Fruit fly (Drosophila melanogaster) whole organism, embryonic: ENCODE measurements around the gene crc.

Source experiments
- Awh ChIP-seq: fragments of 200-800 bp; sonication (Bioruptor generic); IDR thresholded peaks from 2 replicates; pipeline ENCODE4, ENCODE4 v1.3.6; 2022; ENCODE audit warnings: missing biosample characterization, missing genetic modification characterization
- BEAF-32 ChIP-seq: fragments of 200-800 bp; sonication (Bioruptor generic); optimal IDR thresholded peaks from 3 replicates; lab custom pipeline; 2017; ENCODE audit warnings: missing biosample characterization, missing genetic modification characterization, mild to moderate bottlenecking, moderate library complexity, missing genetic modification reagents
- CG10462 ChIP-seq: fragments of 200-800 bp; sonication (Bioruptor generic); optimal IDR thresholded peaks from 2 replicates; lab custom pipeline; 2016; ENCODE audit warnings: missing biosample characterization, missing genetic modification characterization
- CG12155 ChIP-seq: fragments of 200-800 bp; sonication (Bioruptor generic); optimal IDR thresholded peaks from 3 replicates; lab custom pipeline; 2016; ENCODE audit warnings: missing biosample characterization, missing genetic modification characterization
- CG14050 ChIP-seq: fragments of 200-800 bp; sonication (Bioruptor generic); IDR thresholded peaks from 3 replicates; pipeline ENCODE4 v1.3.6; 2022; ENCODE audit warnings: missing biosample characterization, missing genetic modification characterization
- CG15696 ChIP-seq: fragments of 200-800 bp; sonication (Bioruptor generic); optimal IDR thresholded peaks from 2 replicates; lab custom pipeline; 2019; ENCODE audit warnings: missing biosample characterization, mild to moderate bottlenecking, missing genetic modification characterization, moderate library complexity
- CG17186 ChIP-seq: fragments of 200-800 bp; sonication (Bioruptor generic); optimal IDR thresholded peaks from 3 replicates; lab custom pipeline; 2017; ENCODE audit warnings: missing biosample characterization, missing genetic modification reagents, missing genetic modification characterization
- CG17361 ChIP-seq: fragments of 200-800 bp; sonication (Bioruptor generic); IDR thresholded peaks from 3 replicates; pipeline ENCODE4 v1.3.6; 2022; ENCODE audit warnings: missing biosample characterization, missing genetic modification characterization
- CG2712 ChIP-seq: fragments of 200-800 bp; optimal IDR thresholded peaks from 3 replicates; lab custom pipeline; 2019; ENCODE audit warnings: missing biosample characterization, mild to moderate bottlenecking, missing genetic modification characterization, moderate library complexity
- CG30403 ChIP-seq: fragments of 200-800 bp; sonication (Bioruptor generic); optimal IDR thresholded peaks from 3 replicates; lab custom pipeline; 2016; ENCODE audit warnings: missing biosample characterization, missing genetic modification characterization
- CG32532 ChIP-seq: fragments of 200-800 bp; sonication (Bioruptor generic); IDR thresholded peaks from 2 replicates; pipeline ENCODE4 v1.3.6; 2022; ENCODE audit warnings: missing biosample characterization, missing genetic modification characterization
- CG33213 ChIP-seq: fragments of 200-800 bp; sonication (Bioruptor generic); optimal IDR thresholded peaks from 3 replicates; lab custom pipeline; 2016; ENCODE audit warnings: missing biosample characterization, missing genetic modification characterization
- CG3407 ChIP-seq: fragments of 200-800 bp; sonication (Bioruptor generic); optimal IDR thresholded peaks from 2 replicates; lab custom pipeline; 2018; ENCODE audit warnings: missing biosample characterization, mild to moderate bottlenecking, missing genetic modification characterization
- CG6689 ChIP-seq: fragments of 200-800 bp; sonication (Bioruptor generic); IDR thresholded peaks from 2 replicates; pipeline ENCODE4 v1.3.6; 2022; ENCODE audit warnings: missing biosample characterization, missing genetic modification characterization
- CG6854 ChIP-seq: fragments of 200-800 bp; sonication (Bioruptor generic); optimal IDR thresholded peaks from 3 replicates; lab custom pipeline; 2017; ENCODE audit warnings: missing biosample characterization, mild to moderate bottlenecking, missing genetic modification characterization
- CHES-1-like ChIP-seq: fragments of 200-800 bp; sonication (Bioruptor generic); optimal IDR thresholded peaks from 2 replicates; lab custom pipeline; 2016; ENCODE audit warnings: missing biosample characterization, missing genetic modification characterization
- CTCF ChIP-seq: fragments of 200-800 bp; sonication (Bioruptor generic); optimal IDR thresholded peaks from 2 replicates; lab custom pipeline; 2017; ENCODE audit warnings: missing biosample characterization, mild to moderate bottlenecking, missing genetic modification characterization, moderate library complexity
- CrebB ChIP-seq: fragments of 200-800 bp; sonication (Bioruptor generic); optimal IDR thresholded peaks from 3 replicates; lab custom pipeline; 2018; ENCODE audit warnings: missing biosample characterization, mild to moderate bottlenecking, missing genetic modification characterization
- Doc2 ChIP-seq: fragments of 200-800 bp; sonication (Bioruptor generic); IDR thresholded peaks from 2 replicates; pipeline ENCODE4 v1.3.6; 2022; ENCODE audit warnings: missing biosample characterization, missing genetic modification characterization
- Dp ChIP-seq: fragments of 200-800 bp; sonication (Bioruptor generic); optimal IDR thresholded peaks from 2 replicates; lab custom pipeline; 2018; ENCODE audit warnings: missing biosample characterization, mild to moderate bottlenecking, missing genetic modification characterization, moderate library complexity
- E2f2 ChIP-seq: fragments of 200-800 bp; sonication (Bioruptor generic); IDR thresholded peaks from 2 replicates; pipeline ENCODE4 v1.3.6; 2022; ENCODE audit warnings: missing biosample characterization, missing genetic modification characterization
- Hand ChIP-seq: fragments of 200-800 bp; sonication (Bioruptor generic); optimal IDR thresholded peaks from 2 replicates; lab custom pipeline; 2017; ENCODE audit warnings: mild to moderate bottlenecking, missing biosample characterization, missing genetic modification reagents, missing genetic modification characterization
- HmgZ ChIP-seq: fragments of 200-800 bp; sonication (Bioruptor generic); optimal IDR thresholded peaks from 2 replicates; lab custom pipeline; 2018; ENCODE audit warnings: missing biosample characterization, mild to moderate bottlenecking, missing genetic modification characterization
- Hmx ChIP-seq: fragments of 200-800 bp; sonication (Bioruptor generic); optimal IDR thresholded peaks from 2 replicates; lab custom pipeline; 2016; ENCODE audit warnings: missing biosample characterization, missing genetic modification characterization
- Hr51 ChIP-seq, 2 experiments: fragments of 200-800 bp; sonication (Bioruptor generic); optimal IDR thresholded peaks; 2 replicates in 1 of 2; 3 replicates in 1 of 2; lab custom pipeline; 2016 to 2018; ENCODE audit warnings: missing biosample characterization in 2 of 2, missing genetic modification characterization in 2 of 2, mild to moderate bottlenecking in 1 of 2, moderate library complexity in 1 of 2
- Hsf ChIP-seq: fragments of 200-800 bp; sonication (Bioruptor generic); optimal IDR thresholded peaks from 3 replicates; lab custom pipeline; 2016; ENCODE audit warnings: missing biosample characterization, missing genetic modification characterization
- NC2α ChIP-seq: fragments of 200-800 bp; sonication (Bioruptor generic); optimal IDR thresholded peaks from 2 replicates; lab custom pipeline; 2016; ENCODE audit warnings: missing biosample characterization, missing genetic modification characterization
- NK7.1 ChIP-seq: fragments of 200-800 bp; sonication (Bioruptor generic); optimal IDR thresholded peaks from 3 replicates; lab custom pipeline; 2016; ENCODE audit warnings: missing biosample characterization, missing genetic modification characterization
- Scr ChIP-seq: fragments of 200-800 bp; sonication (Bioruptor generic); IDR thresholded peaks from 2 replicates; pipeline ENCODE4 v1.3.6; 2022; ENCODE audit warnings: missing biosample characterization, missing genetic modification characterization; ENCODE audit not compliant: partially characterized antibody
- Spps ChIP-seq: fragments of 200-800 bp; sonication (Bioruptor generic); optimal IDR thresholded peaks from 2 replicates; lab custom pipeline; 2018; ENCODE audit warnings: missing biosample characterization, mild to moderate bottlenecking, missing genetic modification characterization
- TFAM ChIP-seq: fragments of 200-800 bp; sonication (Bioruptor generic); optimal IDR thresholded peaks from 2 replicates; lab custom pipeline; 2017; ENCODE audit warnings: missing biosample characterization, missing genetic modification characterization, inconsistent platforms
- Vsx1 ChIP-seq: fragments of 200-800 bp; sonication (Bioruptor generic); optimal IDR thresholded peaks from 2 replicates; lab custom pipeline; 2017; ENCODE audit warnings: missing biosample characterization, mild to moderate bottlenecking, missing genetic modification characterization, missing genetic modification reagents
- bbx ChIP-seq: fragments of 200-800 bp; sonication (Bioruptor generic); IDR thresholded peaks from 2 replicates; pipeline ENCODE4 v1.3.6; 2022; ENCODE audit warnings: missing biosample characterization, missing genetic modification characterization; ENCODE audit not compliant: partially characterized antibody
- cato ChIP-seq: fragments of 200-800 bp; sonication (Bioruptor generic); optimal IDR thresholded peaks from 2 replicates; lab custom pipeline; 2016; ENCODE audit warnings: missing biosample characterization, missing genetic modification characterization, borderline replicate concordance
- chif ChIP-seq, 2 experiments: fragments of 200-800 bp; sonication (Bioruptor generic); optimal IDR thresholded peaks; 3 replicates each; lab custom pipeline; 2016; ENCODE audit warnings: missing biosample characterization in 2 of 2, missing genetic modification characterization in 2 of 2
- dati ChIP-seq: fragments of 200-800 bp; sonication (Bioruptor generic); IDR thresholded peaks from 2 replicates; pipeline ENCODE4 v1.3.6; 2022; ENCODE audit warnings: missing biosample characterization, missing genetic modification characterization
- disco-r ChIP-seq: fragments of 200-800 bp; sonication (Bioruptor generic); optimal IDR thresholded peaks from 2 replicates; lab custom pipeline; 2016; ENCODE audit warnings: missing biosample characterization, missing genetic modification characterization
- dm ChIP-seq: fragments of 200-800 bp; sonication (Bioruptor generic); optimal IDR thresholded peaks from 3 replicates; lab custom pipeline; 2016; ENCODE audit warnings: missing biosample characterization, missing genetic modification characterization
- eyg ChIP-seq: fragments of 200-800 bp; sonication (Bioruptor generic); optimal IDR thresholded peaks from 3 replicates; lab custom pipeline; 2016; ENCODE audit warnings: missing biosample characterization, missing genetic modification characterization
- fd64A ChIP-seq: fragments of 200-800 bp; sonication (Bioruptor generic); optimal IDR thresholded peaks from 3 replicates; lab custom pipeline; 2018; ENCODE audit warnings: missing biosample characterization, mild to moderate bottlenecking, missing genetic modification characterization
- fd96Cb ChIP-seq: fragments of 200-800 bp; sonication (Bioruptor generic); optimal IDR thresholded peaks from 2 replicates; lab custom pipeline; 2018; ENCODE audit warnings: missing biosample characterization, mild to moderate bottlenecking, missing genetic modification characterization, moderate library complexity
- insv ChIP-seq, 2 experiments: fragments of 200-800 bp; sonication (Bioruptor generic); optimal IDR thresholded peaks; 3 replicates each; lab custom pipeline; 2016 to 2018; ENCODE audit warnings: missing biosample characterization in 2 of 2, missing genetic modification characterization in 2 of 2
- lab ChIP-seq: fragments of 200-800 bp; sonication (Bioruptor generic); optimal IDR thresholded peaks from 3 replicates; lab custom pipeline; 2017; ENCODE audit warnings: missing biosample characterization, missing genetic modification characterization, mild to moderate bottlenecking, moderate library complexity, missing genetic modification reagents
- lilli ChIP-seq: fragments of 200-800 bp; sonication (Bioruptor generic); optimal IDR thresholded peaks from 3 replicates; lab custom pipeline; 2016; ENCODE audit warnings: missing biosample characterization, missing genetic modification characterization
- luna ChIP-seq: fragments of 200-800 bp; sonication (Bioruptor generic); optimal IDR thresholded peaks from 2 replicates; lab custom pipeline; 2016; ENCODE audit warnings: missing biosample characterization, missing genetic modification characterization
- phol ChIP-seq: fragments of 200-800 bp; sonication (Bioruptor generic); optimal IDR thresholded peaks from 3 replicates; lab custom pipeline; 2018; ENCODE audit warnings: missing biosample characterization, mild to moderate bottlenecking, missing genetic modification characterization, moderate library complexity
- sens ChIP-seq: fragments of 200-800 bp; sonication (Bioruptor generic); peaks from one replicate; lab custom pipeline; 2016; ENCODE audit warnings: missing biosample characterization, missing genetic modification characterization
- tll ChIP-seq, 2 experiments: fragments of 200-800 bp in 1 of 2; fragments of >200 bp in 1 of 2; sonication (Bioruptor generic) in 1 of 2; optimal IDR thresholded peaks; 2 replicates each; lab custom pipeline; 2017 to 2019; ENCODE audit warnings: missing biosample characterization in 2 of 2, missing genetic modification characterization in 2 of 2, mild to moderate bottlenecking in 1 of 2, moderate library complexity in 1 of 2
- tna ChIP-seq: fragments of 200-800 bp; sonication (Bioruptor generic); IDR thresholded peaks from 2 replicates; pipeline ENCODE4 v1.3.6; 2022; ENCODE audit warnings: missing biosample characterization, missing genetic modification characterization; ENCODE audit not compliant: partially characterized antibody
- tx ChIP-seq: fragments of 200-800 bp; sonication (Bioruptor generic); optimal IDR thresholded peaks from 2 replicates; lab custom pipeline; 2016; ENCODE audit warnings: missing biosample characterization, missing genetic modification characterization
- zfh2 ChIP-seq: fragments of 200-800 bp; sonication (Bioruptor generic); optimal IDR thresholded peaks from 2 replicates; lab custom pipeline; 2016; ENCODE audit warnings: missing biosample characterization, missing genetic modification characterization

The crc gene

DNA sequence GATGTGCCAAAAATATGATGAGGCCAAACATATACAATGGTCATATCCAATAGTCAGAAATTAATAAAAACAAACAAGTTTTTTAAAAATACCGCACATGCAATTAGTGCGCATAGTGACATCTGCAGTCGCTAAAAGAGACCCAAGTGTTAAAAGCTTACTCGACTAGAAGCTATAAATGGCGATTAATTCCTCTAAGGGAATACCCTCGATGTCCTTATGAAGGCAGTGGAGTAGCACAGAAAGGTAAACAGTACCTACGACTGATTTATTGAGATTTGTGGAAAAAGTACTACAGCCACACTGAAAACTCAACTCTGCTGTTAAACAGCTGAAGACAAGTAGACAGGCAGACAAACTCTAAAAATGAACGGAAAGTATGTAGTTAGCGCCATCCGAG is 49.8 kb upstream of the crc start (continued):
- TF ChIP-seq zfh2 (GFP tag; lab: Kevin White, UChicago) (peak; percentile 36), Spps (tag; lab: Kevin White, UChicago) (no peak), sens (GFP tag; lab: Kevin White, UChicago) (peak; percentile 83), Scr (GFP tag; lab: Robert Waterston, UW) (peak; percentile 43), CG6854 (GFP tag; lab: Kevin White, UChicago) (no peak), Hsf (GFP tag; lab: Kevin White, UChicago) (peak; percentile 13), CG33213 (GFP tag; lab: Kevin White, UChicago) (peak; percentile 51), Hr51 (GFP tag; optimal IDR thresholded peaks at IDR 0.05; lab: Kevin White, UChicago) (peak in 1 of 2 experiments; percentile 20), phol (peak; percentile 75), Vsx1 (GFP tag; lab: Kevin White, UChicago) (peak; percentile 0), CG30403 (GFP tag; lab: Kevin White, UChicago) (peak; percentile 35), fd96Cb (no peak), CG15696 (tag; lab: Kevin White, UChicago) (peak; percentile 28), lilli (peak; percentile 40), dm (GFP tag; lab: Kevin White, UChicago) (peak; percentile 32), CTCF (GFP tag; lab: Kevin White, UChicago) (peak; percentile 16), insv (GFP tag; optimal IDR thresholded peaks at IDR 0.05; lab: Kevin White, UChicago) (no peak), CG17361 (GFP tag; lab: Robert Waterston, UW) (0 out of 3 replicates have a peak, but pooled peaks have one; percentile 28), disco-r (GFP tag; lab: Kevin White, UChicago) (peak; percentile 37), cato (GFP tag; lab: Kevin White, UChicago) (no peak), CG2712 (tag; lab: Kevin White, UChicago) (peak; percentile 41), Hmx (GFP tag; lab: Kevin White, UChicago) (no peak)
- TF ChIP-seq, all 482 proteins: peak for 110

dm6 chr2L:21262832-21263231 is 47.8 kb upstream of the crc start, which contains the start of gene CG8671:
CG8671 (plus strand) TSS chr2L:21262956.
- TF ChIP-seq CG32532 (GFP tag; lab: Robert Waterston, UW) = peak; percentile 31; the same call in 1 of the 2 replicates
- no peak for TF ChIP-seq eyg (GFP tag; lab: Kevin White, UChicago)
- no peak for TF ChIP-seq CG10462
- no peak for TF ChIP-seq TFAM (GFP tag; lab: Kevin White, UChicago)
- TF ChIP-seq chif (GFP tag; optimal IDR thresholded peaks at IDR 0.05; lab: Kevin White, UChicago) = no peak
- no peak for TF ChIP-seq dati (GFP tag; lab: Robert Waterston, UW)
- TF ChIP-seq Awh (GFP tag; lab: Robert Waterston, UW) = no peak
- TF ChIP-seq E2f2 (GFP tag; lab: Robert Waterston, UW) = peak; percentile 43; the same call in 1 of the 2 replicates
- TF ChIP-seq CG12155 (GFP tag; lab: Kevin White, UChicago) = no peak
- no peak for TF ChIP-seq tll (GFP tag; optimal IDR thresholded peaks at IDR 0.05; lab: Kevin White, UChicago)
- peak; percentile 39 for TF ChIP-seq CG33213 (GFP tag; lab: Kevin White, UChicago)
- 0 out of 2 replicates have a peak, but pooled peaks have one; percentile 43 for TF ChIP-seq bbx (GFP tag; lab: Robert Waterston, UW)
- TF ChIP-seq luna = no peak
- TF ChIP-seq CG14050 = no peak
- TF ChIP-seq CrebB (tag; lab: Kevin White, UChicago) = no peak
- peak; percentile 18 for TF ChIP-seq CHES-1-like (GFP tag; lab: Kevin White, UChicago)
- TF ChIP-seq Hand = no peak
- TF ChIP-seq Doc2 (GFP tag; lab: Robert Waterston, UW) = no peak
- no peak for TF ChIP-seq NC2α (GFP tag; lab: Kevin White, UChicago)
- TF ChIP-seq tx = no peak
- no peak for TF ChIP-seq CG6689
- no peak for TF ChIP-seq lab (GFP tag; lab: Kevin White, UChicago)
- no peak for TF ChIP-seq fd64A (GFP tag; lab: Kevin White, UChicago)
- TF ChIP-seq tna (GFP tag; lab: Robert Waterston, UW) = no peak
- TF ChIP-seq Dp (GFP tag; lab: Kevin White, UChicago) = peak; percentile 35
- TF ChIP-seq CG3407 (GFP tag; lab: Kevin White, UChicago) = no peak
- TF ChIP-seq CG17186 = peak; percentile 1
- TF ChIP-seq NK7.1 (GFP tag; lab: Kevin White, UChicago) = no peak
- peak; percentile 47 for TF ChIP-seq HmgZ (tag; lab: Kevin White, UChicago)
- peak; percentile 33 for TF ChIP-seq BEAF-32 (GFP tag; lab: Kevin White, UChicago)
